Worm (Caenorhabditis elegans) whole organism, mixed stage, embryonic: ENCODE results near the gene Y61A9LA.12.

ENCODE experiments used
- blmp-1 ChIP-seq: fragments of 150-350 bp; optimal IDR thresholded peaks from 2 replicates; lab custom pipeline; 2014; ENCODE audit warnings: missing biosample characterization, missing genetic modification characterization
- ces-1 ChIP-seq: fragments of 150-350 bp; optimal IDR thresholded peaks from 2 replicates; lab custom pipeline; 2014; ENCODE audit warnings: missing biosample characterization, missing genetic modification reagents, missing genetic modification characterization
- elt-1 ChIP-seq: sonication (generic microtip); optimal IDR thresholded peaks from 2 replicates; lab custom pipeline; 2017; ENCODE audit warnings: missing genetic modification characterization, mild to moderate bottlenecking, missing compliant biosample characterization, antibody characterized with exemption, moderate library complexity, borderline replicate concordance; ENCODE audit not compliant: insufficient read depth
- hlh-1 ChIP-seq: fragments of 150-350 bp; optimal IDR thresholded peaks from 2 replicates; lab custom pipeline; 2014; ENCODE audit warnings: missing biosample characterization, missing genetic modification reagents, missing genetic modification characterization
- lin-13 ChIP-seq: fragments of 150-350 bp; optimal IDR thresholded peaks from 2 replicates; lab custom pipeline; 2014; ENCODE audit warnings: missing biosample characterization, missing genetic modification characterization
- mep-1 ChIP-seq: fragments of 150-350 bp; optimal IDR thresholded peaks from 2 replicates; lab custom pipeline; 2017; ENCODE audit warnings: missing biosample characterization, missing genetic modification reagents, missing genetic modification characterization, inconsistent platforms
- mls-2 ChIP-seq: sonication (generic microtip); optimal IDR thresholded peaks from 2 replicates; lab custom pipeline; 2016; ENCODE audit warnings: mild to moderate bottlenecking, missing genetic modification characterization, moderate library complexity, missing compliant biosample characterization
- nhr-12 ChIP-seq: fragments of 150-350 bp; optimal IDR thresholded peaks from 2 replicates; lab custom pipeline; 2014; ENCODE audit warnings: missing biosample characterization, missing genetic modification characterization
- nhr-2 ChIP-seq: fragments of 150-350 bp; optimal IDR thresholded peaks from 2 replicates; lab custom pipeline; 2014; ENCODE audit warnings: missing biosample characterization, missing genetic modification characterization
- nhr-237 ChIP-seq: fragments of 150-350 bp; optimal IDR thresholded peaks from 2 replicates; lab custom pipeline; 2014; ENCODE audit warnings: missing biosample characterization, missing genetic modification characterization
- sem-2 ChIP-seq: fragments of 200-800 bp; sonication (Bioruptor generic); optimal IDR thresholded peaks from 2 replicates; lab custom pipeline; 2018; ENCODE audit warnings: mild to moderate bottlenecking, missing genetic modification characterization, missing compliant biosample characterization
- unc-39 ChIP-seq: fragments of 150-350 bp; optimal IDR thresholded peaks from 2 replicates; lab custom pipeline; 2014; ENCODE audit warnings: missing biosample characterization, missing genetic modification characterization
- unc-62 ChIP-seq: fragments of 150-350 bp; optimal IDR thresholded peaks from 2 replicates; lab custom pipeline; 2014; ENCODE audit warnings: missing biosample characterization, missing genetic modification reagents, missing genetic modification characterization
- ztf-11 ChIP-seq: fragments of 150-350 bp; optimal IDR thresholded peaks from 2 replicates; lab custom pipeline; 2014; ENCODE audit warnings: missing biosample characterization, missing genetic modification characterization

DNA sequence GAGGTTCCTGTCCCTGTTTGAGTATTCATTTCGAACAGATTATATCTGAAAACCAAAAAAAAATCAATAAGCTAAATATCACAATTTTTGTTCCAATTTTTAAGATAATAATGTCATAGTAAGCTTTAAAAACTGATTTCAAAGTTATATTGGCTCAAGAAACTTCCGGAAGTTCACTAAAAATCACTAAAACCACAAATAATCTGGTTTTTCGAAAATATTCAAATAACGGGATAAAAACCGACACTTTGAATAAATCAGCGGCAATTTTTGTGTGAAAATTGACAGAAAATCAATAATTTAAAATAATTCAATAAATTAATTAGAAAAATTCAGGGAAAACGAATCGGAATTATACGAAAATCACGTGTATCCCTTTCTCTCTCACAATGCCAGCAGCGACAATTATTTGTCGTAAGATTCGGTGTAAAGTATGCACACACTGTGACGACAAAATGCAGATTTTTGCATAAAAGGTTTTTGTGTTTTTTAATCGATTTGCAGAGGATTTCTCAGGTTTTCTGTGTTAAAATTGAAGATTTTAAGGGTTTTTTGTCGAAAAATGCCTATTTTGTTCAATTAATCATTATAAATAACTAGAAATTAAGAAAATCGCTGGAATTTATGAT is 16.4 kb downstream of the Y61A9LA.12 start, which contains the start of gene sut-2:
- TF ChIP-seq unc-39 (tag; lab: Kevin White, UChicago) (no peak), ces-1 (GFP tag; lab: Kevin White, UChicago) (peak; percentile 69), nhr-12 (tag; lab: Kevin White, UChicago) (no peak), nhr-237 (tag; lab: Kevin White, UChicago) (no peak), sem-2 (no peak), mls-2 (no peak), ztf-11 (no peak), elt-1 (tag; lab: Kevin White, UChicago) (no peak), blmp-1 (tag; lab: Kevin White, UChicago) (no peak), hlh-1 (no peak), mep-1 (tag; lab: Kevin White, UChicago) (peak; percentile 7), lin-13 (tag; lab: Kevin White, UChicago) (no peak), nhr-2 (tag; lab: Kevin White, UChicago) (no peak), unc-62 (GFP tag; lab: Kevin White, UChicago) (no peak)
